Fruit fly (Drosophila melanogaster): ENCODE results near the gene Hcf.

The Hcf gene

DNA sequence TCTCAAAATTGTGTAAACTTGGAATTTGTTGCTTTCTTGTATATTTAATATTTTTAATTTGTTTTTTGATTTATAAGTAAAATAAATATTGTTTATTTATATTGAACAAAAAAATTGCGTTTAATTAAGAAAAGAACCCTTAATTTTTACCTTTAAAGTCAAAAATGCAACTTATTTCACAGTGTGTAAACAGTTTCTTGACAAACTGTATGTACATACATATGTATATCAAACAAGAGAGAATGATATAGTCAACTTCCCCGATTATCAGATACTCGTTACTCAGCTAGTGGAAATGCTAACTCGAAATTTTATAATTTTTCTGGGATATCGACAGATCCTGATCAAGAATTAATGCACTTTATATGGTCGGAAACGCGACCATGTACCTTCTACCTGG, 61.3 kb downstream of the Hcf start:
- TF ChIP-seq Met (GFP tag; optimal IDR thresholded peaks at IDR 0.05) (no peak), CG8319 (GFP tag; optimal IDR thresholded peaks at IDR 0.05) (no peak), CG6792 (GFP tag; optimal IDR thresholded peaks at IDR 0.05) (no peak), CG8119 (GFP tag; IDR thresholded peaks at IDR 0.05) (no peak), CG16779 (tag; optimal IDR thresholded peaks at IDR 0.05) (no peak), CG11294 (GFP tag; IDR thresholded peaks at IDR 0.05) (no peak), Hr4 (GFP tag; optimal IDR thresholded peaks at IDR 0.05) (no peak), Sox15 (GFP tag; optimal IDR thresholded peaks at IDR 0.05) (no peak), CG6163 (GFP tag; IDR thresholded peaks at IDR 0.05) (no peak), vri (GFP tag; optimal IDR thresholded peaks at IDR 0.05) (no peak), CG34406 (GFP tag; optimal IDR thresholded peaks at IDR 0.05) (no peak), topi (GFP tag; optimal IDR thresholded peaks at IDR 0.05) (no peak), Eip93F (GFP tag; optimal IDR thresholded peaks at IDR 0.05) (no peak), ss (GFP tag; optimal IDR thresholded peaks at IDR 0.05) (no peak), salr (GFP tag; optimal IDR thresholded peaks at IDR 0.05) (no peak)

DNA sequence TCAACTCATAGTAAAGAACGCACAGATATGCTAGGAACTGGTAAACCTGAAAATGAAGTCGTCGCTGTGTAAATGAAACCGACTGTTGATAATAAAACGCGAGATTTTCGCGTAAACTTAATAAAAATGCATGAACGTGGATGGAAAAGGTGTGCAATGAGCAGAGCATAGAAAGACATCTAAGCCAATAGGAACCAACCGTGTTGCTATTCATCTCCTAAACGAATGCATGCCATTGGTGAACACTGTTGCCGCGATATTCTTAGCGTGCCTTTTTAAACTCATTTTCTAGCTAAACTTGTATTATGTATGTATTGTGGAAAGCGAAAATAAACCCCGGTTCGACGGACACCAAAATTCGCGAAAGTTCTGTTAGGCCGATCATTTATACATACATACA, 62.0 kb downstream of the Hcf start:
- TF ChIP-seq CG1621 (tag; optimal IDR thresholded peaks at IDR 0.05), result no peak
- TF ChIP-seq CG11762 (GFP tag; optimal IDR thresholded peaks at IDR 0.05; ENCODE audit: insufficient read depth), result no peak
- no peak for TF ChIP-seq salr (GFP tag; optimal IDR thresholded peaks at IDR 0.05)
- TF ChIP-seq lz (GFP tag; optimal IDR thresholded peaks at IDR 0.05), result no peak
- no peak for TF ChIP-seq CG9139 (GFP tag; optimal IDR thresholded peaks at IDR 0.05)
- no peak for TF ChIP-seq CG8119 (GFP tag; IDR thresholded peaks at IDR 0.05)
- no peak for TF ChIP-seq Eip75B (GFP tag; optimal IDR thresholded peaks at IDR 0.05)
- TF ChIP-seq OdsH (GFP tag; optimal IDR thresholded peaks at IDR 0.05), result no peak
- TF ChIP-seq acj6 (GFP tag; optimal IDR thresholded peaks at IDR 0.05), result no peak
- TF ChIP-seq CG10631 (GFP tag; optimal IDR thresholded peaks at IDR 0.05), result no peak
- no peak for TF ChIP-seq CG8319 (GFP tag; optimal IDR thresholded peaks at IDR 0.05)
- no peak for TF ChIP-seq Blimp-1 (GFP tag; optimal IDR thresholded peaks at IDR 0.05)
- TF ChIP-seq CG11294 (GFP tag; IDR thresholded peaks at IDR 0.05), result no peak
- TF ChIP-seq CG15336 (GFP tag; IDR thresholded peaks at IDR 0.05), result no peak
- no peak for TF ChIP-seq eg (GFP tag; IDR thresholded peaks at IDR 0.05)
- no peak for TF ChIP-seq Sox15 (GFP tag; optimal IDR thresholded peaks at IDR 0.05)
- no peak for TF ChIP-seq Met (GFP tag; optimal IDR thresholded peaks at IDR 0.05)
- TF ChIP-seq ss (GFP tag; optimal IDR thresholded peaks at IDR 0.05), result no peak

- TF ChIP-seq CG31627 (GFP tag; optimal IDR thresholded peaks at IDR 0.05) (no peak), esn (GFP tag; optimal IDR thresholded peaks at IDR 0.05) (no peak), Met (GFP tag; optimal IDR thresholded peaks at IDR 0.05) (no peak), CG15336 (GFP tag; IDR thresholded peaks at IDR 0.05) (no peak), CG7368 (GFP tag; optimal IDR thresholded peaks at IDR 0.05) (no peak), Ets96B (tag; optimal IDR thresholded peaks at IDR 0.05) (no peak), Lpt (GFP tag; optimal IDR thresholded peaks at IDR 0.05) (no peak), Sox15 (GFP tag; optimal IDR thresholded peaks at IDR 0.05) (no peak), Hr4 (GFP tag; optimal IDR thresholded peaks at IDR 0.05) (no peak)
Measured at dm6 chr4:423338-423737, 63.6 kb downstream of the Hcf start.

DNA sequence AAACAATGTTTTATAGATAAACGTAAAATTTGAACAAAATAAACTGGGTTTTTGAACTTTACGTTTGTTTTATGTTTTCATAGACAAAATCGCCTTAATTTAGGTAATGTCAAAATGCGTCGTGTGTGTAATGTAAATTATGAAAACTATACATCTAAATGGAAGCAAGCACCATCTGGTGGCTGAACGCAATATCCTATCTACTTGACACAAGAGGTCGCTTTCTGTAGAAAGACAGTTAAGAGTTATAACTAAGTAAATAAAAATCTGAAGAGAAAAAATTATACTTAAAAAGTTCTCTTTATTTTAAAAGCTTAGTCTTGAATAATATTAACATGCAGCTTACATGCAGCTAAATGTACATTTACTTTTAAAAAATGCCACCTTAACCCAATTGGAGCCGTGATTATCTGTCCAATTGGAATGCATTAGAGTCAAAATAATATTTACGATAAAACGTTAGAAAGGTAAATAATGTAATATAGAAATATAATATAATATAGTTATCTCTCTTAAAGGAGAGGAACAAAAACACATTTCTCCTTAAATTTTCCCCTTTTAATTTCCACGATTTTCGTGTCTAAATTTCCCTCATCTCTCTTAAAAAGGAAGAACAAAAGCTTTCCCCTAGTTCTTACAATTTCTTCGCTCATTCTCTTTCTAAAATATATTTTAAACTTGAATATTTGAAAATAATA, 65.0 kb downstream of the Hcf start:
- TF ChIP-seq Smox (GFP tag; optimal IDR thresholded peaks at IDR 0.05) (peak; percentile 65), Sox14 (GFP tag; optimal IDR thresholded peaks at IDR 0.05) (peak; percentile 79), esn (GFP tag; optimal IDR thresholded peaks at IDR 0.05) (peak; percentile 88), lz (GFP tag; optimal IDR thresholded peaks at IDR 0.05) (peak; percentile 89), CG7368 (GFP tag; optimal IDR thresholded peaks at IDR 0.05) (peak; percentile 70), ss (GFP tag; optimal IDR thresholded peaks at IDR 0.05) (no peak), CG11294 (GFP tag; IDR thresholded peaks at IDR 0.05) (no peak), pdm3 (GFP tag; optimal IDR thresholded peaks at IDR 0.05) (peak; percentile 90), CG4318 (GFP tag; optimal IDR thresholded peaks at IDR 0.05) (peak; percentile 21), CG6163 (GFP tag; IDR thresholded peaks at IDR 0.05) (no peak), CG11902 (GFP tag; optimal IDR thresholded peaks at IDR 0.05) (peak; percentile 75), Eip75B (GFP tag; optimal IDR thresholded peaks at IDR 0.05) (peak; percentile 78), CG3919 (GFP tag; optimal IDR thresholded peaks at IDR 0.05) (peak; percentile 92), CG8632 (GFP tag; optimal IDR thresholded peaks at IDR 0.05) (peak; percentile 12), fkh (GFP tag; optimal IDR thresholded peaks at IDR 0.05) (peak; percentile 99), Hr39 (GFP tag; optimal IDR thresholded peaks at IDR 0.05) (peak; percentile 89), Eip78C (GFP tag) (peak; percentile 91), eg (GFP tag; IDR thresholded peaks at IDR 0.05) (no peak), CG1621 (tag; optimal IDR thresholded peaks at IDR 0.05) (no peak), CG10631 (GFP tag; optimal IDR thresholded peaks at IDR 0.05) (peak; percentile 54), CG16779 (tag; optimal IDR thresholded peaks at IDR 0.05) (no peak), OdsH (GFP tag; optimal IDR thresholded peaks at IDR 0.05) (peak; percentile 86), CG9139 (GFP tag; optimal IDR thresholded peaks at IDR 0.05) (no peak), fd85E (GFP tag; optimal IDR thresholded peaks at IDR 0.05) (no peak), CG6854 (GFP tag; optimal IDR thresholded peaks at IDR 0.05) (peak; percentile 0)

All from whole organism, prepupa.